Worm (Caenorhabditis elegans): ENCODE measurements around the gene T19H12.3.

ce11 chrV:4918091-4918624 lies 32.7 kb downstream of the T19H12.3 start, which contains the start of gene C02E7.7:
- TF ChIP-seq flt-1 (GFP tag; IDR thresholded peaks at IDR 0.05) (no peak), ztf-23 (GFP tag; IDR thresholded peaks at IDR 0.05) (no peak), ztf-29 (GFP tag; IDR thresholded peaks at IDR 0.05) (no peak), cog-1 (tag; optimal IDR thresholded peaks at IDR 0.05) (no peak), ref-1 (GFP tag; conservative IDR thresholded peaks at IDR 0.05) (no peak), T22C8.4 (GFP tag; IDR thresholded peaks at IDR 0.05) (no peak), med-1 (GFP tag; optimal IDR thresholded peaks at IDR 0.05; ENCODE audit: insufficient read depth) (no peak), klf-2 (GFP tag; conservative IDR thresholded peaks at IDR 0.05) (no peak; the same call in 1 of the 2 replicates), tab-1 (GFP tag; IDR thresholded peaks at IDR 0.05) (no peak)

All from whole organism, midembryonic.